Worm (Caenorhabditis elegans) whole organism, dauer: ENCODE measurements around the gene srt-56.
"Not testable (repeated sequence)": the region's sequence is repeated elsewhere in the genome, so short reads cannot be mapped to it uniquely, and the experiment has no call there.

Source experiments
- unc-62 ChIP-seq: sonication (generic microtip); optimal IDR thresholded peaks from 2 replicates; lab custom pipeline; 2017; ENCODE audit warnings: missing biosample characterization, missing genetic modification reagents, missing genetic modification characterization

Gene srt-56

ce11 chrV:3133293-3133755 is 11.7 kb upstream of the srt-56 start, which contains the start of gene F02C9.2:
Gene F02C9.2 (plus strand): TSS chrV:3133705.
- TF ChIP-seq unc-62 (GFP tag; lab: Kevin White, UChicago) = no peak

DNA sequence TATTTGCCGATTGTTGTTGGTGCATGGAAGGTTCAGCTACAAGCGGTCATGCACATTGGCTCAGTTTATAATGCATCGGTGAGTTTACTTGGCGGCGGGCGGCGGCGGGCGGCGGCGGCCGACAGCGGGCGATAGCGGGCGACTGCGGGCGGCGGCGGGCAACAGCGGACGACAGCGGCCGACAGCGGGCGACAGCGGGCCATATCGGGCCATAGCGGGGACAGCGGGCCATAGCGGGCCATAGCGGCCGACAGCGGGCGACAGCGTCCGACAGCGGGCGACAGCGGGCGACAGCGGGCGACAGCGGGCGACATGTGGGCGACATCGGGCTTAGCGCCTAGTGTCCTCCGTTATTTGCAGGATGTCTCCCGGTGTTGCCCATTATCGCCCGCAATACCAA is 10.5 kb upstream of the srt-56 start:
- no peak for TF ChIP-seq unc-62 (GFP tag; lab: Kevin White, UChicago)

DNA sequence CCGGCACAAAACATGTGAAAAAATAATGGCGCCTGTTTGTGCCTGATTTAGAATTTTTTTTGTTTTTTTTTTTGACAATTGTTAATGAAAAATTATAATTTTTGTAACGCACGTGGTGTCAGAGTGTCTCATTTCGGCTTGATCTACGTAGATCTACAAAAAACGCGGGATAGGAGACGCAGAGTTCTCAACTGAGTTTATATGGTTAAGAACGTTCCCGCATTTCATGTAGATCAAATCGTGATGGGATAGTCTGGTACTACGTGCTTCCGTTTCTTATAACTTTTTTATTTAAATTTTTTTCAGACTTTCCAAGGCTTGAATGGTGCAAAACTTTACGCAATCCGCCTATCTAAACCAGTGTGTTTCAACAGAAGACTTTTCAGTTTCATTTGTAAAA is 7.2 kb upstream of the srt-56 start, which contains the start of gene tat-6:
TSS of gene tat-6 (plus strand) at position 301 of the 400 bp plus-strand sequence.
- no peak for TF ChIP-seq unc-62 (GFP tag; lab: Kevin White, UChicago)

ce11 chrV:3127670-3128069 is 6.0 kb upstream of the srt-56 start, which contains the start of gene Y73C8C.10:
Gene Y73C8C.10 (minus strand): TSS chrV:3127770.
- no peak for TF ChIP-seq unc-62 (GFP tag; lab: Kevin White, UChicago)

- TF ChIP-seq unc-62 (GFP tag; lab: Kevin White, UChicago) = no peak
Measured at ce11 chrV:3124912-3125311, 3.3 kb upstream of the srt-56 start, which contains the start of gene Y73C8C.12. Gene Y73C8C.12 (plus strand): TSS chrV:3125212.

DNA sequence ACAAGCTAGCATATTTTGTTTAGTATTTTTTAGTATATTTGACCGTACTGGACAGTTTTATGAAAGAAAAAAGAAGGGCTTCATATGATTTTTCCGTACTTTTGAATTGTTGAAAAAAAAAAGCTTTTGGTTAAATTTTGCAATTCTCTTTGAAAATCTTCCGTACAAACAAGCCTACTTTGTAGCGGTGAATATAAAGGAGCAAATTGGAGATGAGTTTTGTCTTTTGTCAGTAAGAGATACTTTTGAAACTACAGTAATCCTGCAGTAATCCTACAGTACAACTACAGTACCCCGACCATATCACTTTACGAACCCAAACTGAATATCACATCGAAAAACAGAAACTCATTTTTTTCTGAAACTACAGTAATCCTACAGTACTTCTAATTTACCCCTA is 760 bp upstream of the srt-56 start:
- no peak for TF ChIP-seq unc-62 (GFP tag; lab: Kevin White, UChicago)

- TF ChIP-seq unc-62 (GFP tag; lab: Kevin White, UChicago) = no peak
Measured at ce11 chrV:3119185-3119584, 2.5 kb downstream of the srt-56 start.

DNA sequence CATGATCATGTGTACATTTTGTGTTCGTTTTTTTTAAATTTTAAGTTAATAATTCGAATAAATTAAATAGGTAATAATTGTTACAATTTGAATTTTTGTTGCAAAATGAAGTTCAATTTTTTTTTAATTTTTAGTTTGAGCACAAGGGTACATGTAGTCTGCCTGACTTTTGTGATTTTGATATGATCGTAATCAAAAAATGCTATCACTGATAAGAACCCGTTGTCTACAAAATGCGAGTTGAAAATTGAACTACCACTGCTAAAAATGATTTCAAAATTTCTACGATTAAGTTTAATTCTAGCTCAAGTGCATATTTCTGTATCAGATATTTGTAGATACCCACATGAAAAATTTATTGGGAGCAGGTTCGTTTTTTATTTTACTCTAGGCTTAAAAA is 3.5 kb downstream of the srt-56 start, which contains the start of gene clec-210:
TSS of gene clec-210 (plus strand) at position 211 of the 400 bp plus-strand sequence.
- TF ChIP-seq unc-62 (GFP tag; lab: Kevin White, UChicago) = no peak

DNA sequence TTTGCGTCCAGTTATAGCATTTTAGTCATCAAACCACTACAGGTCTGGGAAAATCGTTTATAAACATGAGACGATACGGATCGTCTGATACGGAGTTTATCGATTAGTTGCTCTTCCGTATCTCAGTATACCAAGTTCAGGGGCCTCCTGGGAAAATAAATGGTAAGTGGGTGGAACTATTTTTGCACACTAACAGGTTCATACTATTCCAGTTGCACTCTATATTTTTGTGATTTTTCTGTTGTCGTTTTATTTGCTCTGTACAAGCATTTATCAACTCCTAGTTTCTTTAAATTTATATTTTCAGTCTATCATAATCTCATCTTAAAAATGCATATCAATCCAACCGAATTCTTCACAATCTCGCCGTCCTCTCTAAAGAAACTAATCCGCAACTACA is 6.7 kb downstream of the srt-56 start, which contains the start of gene Y73C8C.3:
TSS of gene Y73C8C.3 (plus strand) at position 301 of the 400 bp plus-strand sequence.
- no peak for TF ChIP-seq unc-62 (GFP tag; lab: Kevin White, UChicago)

DNA sequence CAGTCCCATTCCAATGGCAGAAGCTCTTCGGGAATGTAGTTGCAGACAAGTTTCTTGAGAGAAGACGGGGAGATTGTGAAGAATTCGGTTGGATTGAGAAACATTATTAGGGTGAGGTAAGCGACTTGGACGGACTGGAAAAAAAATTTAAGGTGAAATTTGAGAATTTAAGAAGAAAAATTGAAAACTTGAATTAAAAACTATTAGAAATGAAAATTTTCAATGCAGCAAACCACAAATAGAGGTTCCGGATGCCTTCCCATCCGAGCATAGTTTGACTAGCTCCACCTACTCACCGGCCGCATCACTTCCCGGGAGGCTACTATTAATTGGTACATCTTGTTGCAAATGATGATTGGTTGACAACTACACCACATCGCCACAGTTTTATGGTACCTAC is 7.9 kb downstream of the srt-56 start, which contains the start of gene Y73C8C.8:
TSS of gene Y73C8C.8 (minus strand) at position 101 of the 400 bp plus-strand sequence.
- no peak for TF ChIP-seq unc-62 (GFP tag; lab: Kevin White, UChicago)

DNA sequence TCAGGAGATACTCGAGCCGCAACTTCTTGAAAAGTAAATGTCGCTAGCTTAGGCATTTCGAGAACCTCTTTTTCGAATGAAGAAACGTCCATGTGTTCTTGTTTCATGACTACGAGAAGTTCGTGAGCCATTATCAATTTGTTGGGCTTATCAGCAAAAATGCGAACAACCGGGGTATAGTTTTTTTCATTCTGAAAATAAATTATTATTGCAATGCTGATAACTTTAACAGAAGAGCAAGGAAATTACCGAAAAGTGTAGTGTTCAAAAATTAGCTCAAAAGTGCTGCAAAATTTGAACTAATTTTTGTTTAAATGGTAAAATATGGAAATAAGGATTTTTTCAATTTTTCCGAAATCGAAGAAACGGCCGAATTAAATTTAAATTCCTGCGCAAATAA is 9.4 kb downstream of the srt-56 start:
- TF ChIP-seq unc-62 (GFP tag; lab: Kevin White, UChicago) = no peak

DNA sequence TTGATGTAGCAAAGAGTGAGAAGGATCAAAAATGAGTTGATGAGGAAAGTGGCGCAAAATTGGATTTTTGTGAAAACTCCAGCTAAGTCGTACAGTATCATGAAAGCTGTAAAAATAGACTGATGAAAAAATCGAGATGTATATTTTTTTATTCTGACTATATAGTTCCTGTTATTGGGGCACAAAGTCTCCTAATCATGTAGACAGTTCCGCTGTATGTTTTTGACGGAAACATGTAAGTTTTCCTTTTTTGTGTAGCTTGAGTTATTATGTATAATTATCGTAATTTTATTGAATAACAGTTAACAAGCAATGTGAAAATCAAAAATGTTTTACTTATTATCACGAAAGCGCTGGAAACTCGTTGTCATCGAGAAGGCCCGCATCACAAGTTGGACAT is 14.2 kb downstream of the srt-56 start, which contains the start of gene str-68:
TSS of gene str-68 (minus strand) at position 101 of the 400 bp plus-strand sequence.
- no peak for TF ChIP-seq unc-62 (GFP tag; lab: Kevin White, UChicago)

DNA sequence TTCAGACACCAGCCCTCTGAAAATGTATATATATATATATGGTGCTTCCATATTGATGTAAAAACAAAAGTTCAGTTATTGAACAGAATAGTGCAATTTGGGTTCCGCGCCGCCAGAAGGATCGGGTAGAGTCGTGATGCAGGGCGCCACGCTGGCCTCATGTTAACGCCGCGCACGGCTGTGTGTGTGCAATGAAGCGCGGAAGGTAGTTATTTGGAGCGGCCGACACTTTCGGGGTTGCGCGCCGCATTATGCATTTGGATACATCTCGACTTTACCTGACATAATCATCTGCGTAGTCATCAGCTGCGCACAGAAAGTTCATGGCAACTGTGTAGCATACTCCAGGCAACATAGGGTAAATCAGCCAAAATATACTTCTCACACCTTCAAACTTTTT is 14.9 kb downstream of the srt-56 start:
- no peak for TF ChIP-seq unc-62 (GFP tag; lab: Kevin White, UChicago)

DNA sequence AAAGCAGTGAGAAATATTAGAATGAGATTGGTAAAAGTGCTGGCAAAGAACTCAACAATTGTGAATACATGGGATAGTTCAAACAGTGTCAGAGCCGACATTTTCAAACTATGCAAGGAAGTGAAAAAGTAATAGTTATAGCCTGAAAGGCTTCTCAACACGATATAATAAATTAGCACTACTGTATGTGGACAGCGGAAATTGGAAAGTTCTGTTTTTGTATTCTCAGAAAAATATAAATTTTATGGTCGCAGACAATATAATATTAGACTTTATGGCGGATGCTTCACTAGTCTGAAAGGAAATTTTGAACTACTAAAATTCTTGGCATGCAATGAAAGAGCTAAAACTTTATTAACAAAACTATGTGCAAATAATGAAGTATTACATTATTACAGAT is 15.8 kb downstream of the srt-56 start, which contains the start of gene str-69:
TSS of gene str-69 (minus strand) at position 101 of the 400 bp plus-strand sequence.
- no peak for TF ChIP-seq unc-62 (GFP tag; lab: Kevin White, UChicago)

DNA sequence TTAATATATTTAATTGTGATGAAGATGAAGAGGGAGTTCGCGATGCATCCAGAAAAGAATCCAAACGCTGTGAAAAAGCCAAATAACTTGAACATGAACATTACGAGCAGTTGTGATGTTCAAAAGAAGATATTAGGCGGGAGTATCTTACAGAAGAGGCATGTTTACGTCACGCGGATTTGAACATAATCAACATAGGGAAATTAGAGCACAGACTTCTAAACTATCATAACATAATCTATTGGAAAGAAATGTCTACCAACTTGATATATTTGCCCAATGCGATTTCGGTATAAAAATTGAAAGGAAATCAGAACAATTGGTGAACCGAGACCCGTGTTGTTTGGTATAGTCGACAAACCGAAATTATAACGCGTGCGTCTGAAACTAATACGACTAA is 17.5 kb downstream of the srt-56 start, which contains the start of gene str-66:
TSS of gene str-66 (minus strand) at position 101 of the 400 bp plus-strand sequence.
- TF ChIP-seq unc-62 (GFP tag; lab: Kevin White, UChicago) = no peak

DNA sequence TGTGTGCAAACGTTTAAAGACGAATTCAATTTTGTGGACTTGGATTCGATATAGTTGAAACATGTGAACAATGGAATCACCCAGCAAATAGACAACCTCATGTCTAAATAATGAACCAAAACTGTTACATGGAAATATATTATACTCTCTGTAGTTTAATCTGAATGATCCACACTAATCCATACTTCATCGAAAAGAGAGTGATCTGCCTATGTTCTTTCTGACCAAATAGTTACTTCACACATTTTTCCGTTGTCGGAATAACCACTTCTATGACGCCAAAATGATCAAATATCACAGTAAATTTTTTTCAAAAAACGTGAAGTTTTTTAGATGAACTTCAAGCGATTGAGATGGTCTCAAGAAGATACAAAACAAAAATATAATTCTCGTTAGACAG is 19.6 kb downstream of the srt-56 start, which contains the start of gene Y73C8C.4:
TSS of gene Y73C8C.4 (minus strand) at position 101 of the 400 bp plus-strand sequence.
- TF ChIP-seq unc-62 (GFP tag; lab: Kevin White, UChicago) = not testable (repeated sequence)

DNA sequence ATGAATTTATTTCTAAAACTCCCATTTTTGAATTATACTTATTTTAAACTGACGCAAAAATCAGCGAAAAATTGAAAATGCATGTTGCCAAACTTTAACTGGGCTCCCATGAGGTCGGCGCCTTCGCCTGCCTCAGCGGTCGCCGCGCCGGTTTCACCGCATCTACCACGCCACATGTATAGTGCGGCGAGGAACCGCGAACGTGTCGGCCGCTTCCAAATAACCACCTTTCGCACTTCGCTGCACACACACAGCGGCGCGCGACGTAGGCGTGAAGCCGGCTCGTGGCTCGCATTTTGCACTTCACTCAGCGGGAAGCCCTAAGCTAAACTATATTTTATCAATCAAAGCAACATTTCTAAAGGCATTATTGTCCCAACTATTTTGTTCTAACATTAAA is 21.1 kb downstream of the srt-56 start:
- TF ChIP-seq unc-62 (GFP tag; lab: Kevin White, UChicago) = no peak
